Fruit fly (Drosophila melanogaster): Measurements from ENCODE around the gene IRSp53.

DNA sequence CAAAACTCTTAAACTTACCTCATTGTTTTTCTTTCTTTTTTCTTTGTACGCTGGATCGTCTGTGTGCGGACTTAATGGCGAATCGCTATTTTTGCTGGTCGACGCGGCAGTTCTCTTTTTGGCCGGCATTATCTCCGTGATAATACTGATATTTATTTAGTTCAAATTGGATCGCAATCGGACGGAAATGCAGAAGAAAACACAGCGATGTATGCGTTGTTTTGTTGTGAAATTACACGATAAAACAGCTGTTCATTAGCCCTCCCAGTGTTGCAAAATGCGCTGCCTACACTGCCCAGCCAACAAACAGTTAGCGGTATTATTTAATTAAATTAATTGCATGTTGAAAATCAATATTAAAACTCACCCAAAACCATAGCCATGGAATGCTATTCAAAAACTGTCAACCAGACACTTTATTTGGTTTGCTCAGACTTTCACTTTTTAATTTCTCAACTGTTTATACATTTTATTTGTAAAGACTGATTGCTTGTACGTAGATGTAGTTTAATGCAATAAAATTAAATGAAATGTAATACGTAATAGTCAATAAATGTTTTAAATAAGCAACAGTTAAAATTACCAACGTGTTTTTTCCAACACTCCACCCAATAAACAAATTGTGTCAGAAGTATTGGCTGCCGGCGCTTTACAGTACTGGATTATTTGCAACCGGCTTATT lies 37.7 kb upstream of the IRSp53 start, which contains the start of the genes Irbp18 and APP-BP1:
- TF ChIP-seq usp (GFP tag; optimal IDR thresholded peaks at IDR 0.05): no peak
- no peak for TF ChIP-seq jim (GFP tag; optimal IDR thresholded peaks at IDR 0.05)
- peak; percentile 95 for TF ChIP-seq rgr (GFP tag; optimal IDR thresholded peaks at IDR 0.05)
- no peak for TF ChIP-seq CrebA (GFP tag; optimal IDR thresholded peaks at IDR 0.05; ENCODE audit: borderline replicate concordance)
- TF ChIP-seq sv (GFP tag; optimal IDR thresholded peaks at IDR 0.05): peak; percentile 97
- TF ChIP-seq br (GFP tag; optimal IDR thresholded peaks at IDR 0.05): peak; percentile 95
- TF ChIP-seq HLH106 (tag; optimal IDR thresholded peaks at IDR 0.05): peak; percentile 92
- TF ChIP-seq sage (GFP tag; optimal IDR thresholded peaks at IDR 0.05): peak; percentile 87
- TF ChIP-seq Hnf4 (GFP tag; optimal IDR thresholded peaks at IDR 0.05): peak; percentile 92
- no peak for TF ChIP-seq N (GFP tag; optimal IDR thresholded peaks at IDR 0.05)
- peak; percentile 91 for TF ChIP-seq psq (GFP tag; optimal IDR thresholded peaks at IDR 0.05)
- TF ChIP-seq lola (GFP tag; optimal IDR thresholded peaks at IDR 0.05): no peak

Data from whole organism, wandering third instar larva.